Worm (Caenorhabditis elegans): ENCODE measurements around the gene anmt-2.

ce11 chrIII:6206161-6206853 lies 48.7 kb upstream of the anmt-2 start, which contains the start of the genes sna-3 and rps-3:
- TF ChIP-seq ceh-39 (tag; optimal IDR thresholded peaks at IDR 0.05) (peak; percentile 74), unc-39 (tag; optimal IDR thresholded peaks at IDR 0.05) (no peak), ham-2 (GFP tag; optimal IDR thresholded peaks at IDR 0.05) (no peak), nhr-12 (tag; optimal IDR thresholded peaks at IDR 0.05) (no peak), elt-3 (tag; optimal IDR thresholded peaks at IDR 0.05) (no peak), lsy-2 (tag; optimal IDR thresholded peaks at IDR 0.05) (peak; percentile 87)
